Fruit fly (Drosophila melanogaster): ENCODE results near the gene CG17819.

CG17819 gene

dm6 chr3R:21856873-21857243, 28.5 kb downstream of the CG17819 start:
- TF ChIP-seq CTCF (optimal IDR thresholded peaks at IDR 0.05) (no peak), CG8478 (optimal IDR thresholded peaks at IDR 0.05) (no peak)

- TF ChIP-seq CTCF (optimal IDR thresholded peaks at IDR 0.05): peak in 1 of 2 experiments; percentile 22
- TF ChIP-seq CG8478 (optimal IDR thresholded peaks at IDR 0.05): no peak
Measured at dm6 chr3R:21856098-21856872, 29.1 kb downstream of the CG17819 start, which contains the start of gene glec. glec (minus strand) TSS chr3R:21856266.

- TF ChIP-seq CTCF (optimal IDR thresholded peaks at IDR 0.05) (no peak), CG8478 (optimal IDR thresholded peaks at IDR 0.05) (no peak)
Measured at dm6 chr3R:21855469-21855826, 29.9 kb downstream of the CG17819 start.

dm6 chr3R:21854574-21855468, 30.5 kb downstream of the CG17819 start:
- TF ChIP-seq CG8478 (optimal IDR thresholded peaks at IDR 0.05): no peak
- TF ChIP-seq CTCF (optimal IDR thresholded peaks at IDR 0.05): no peak

dm6 chr3R:21853618-21854573, 31.5 kb downstream of the CG17819 start:
- TF ChIP-seq CG8478 (optimal IDR thresholded peaks at IDR 0.05): no peak
- no peak for TF ChIP-seq CTCF (optimal IDR thresholded peaks at IDR 0.05)

- no peak for TF ChIP-seq CTCF (optimal IDR thresholded peaks at IDR 0.05)
- no peak for TF ChIP-seq CG8478 (optimal IDR thresholded peaks at IDR 0.05)
Measured at dm6 chr3R:21852579-21853233, 32.6 kb downstream of the CG17819 start.

- TF ChIP-seq CG8478 (optimal IDR thresholded peaks at IDR 0.05) (no peak), CTCF (optimal IDR thresholded peaks at IDR 0.05) (no peak)
Measured at dm6 chr3R:21851592-21852578, 33.5 kb downstream of the CG17819 start.

dm6 chr3R:21849988-21850460, 35.3 kb downstream of the CG17819 start:
- TF ChIP-seq CG8478 (optimal IDR thresholded peaks at IDR 0.05) (no peak), CTCF (optimal IDR thresholded peaks at IDR 0.05) (peak in 1 of 2 experiments; percentile 6)

- no peak for TF ChIP-seq CTCF (optimal IDR thresholded peaks at IDR 0.05)
Measured at dm6 chr3R:21848987-21849442, 36.3 kb downstream of the CG17819 start.

- TF ChIP-seq CTCF (optimal IDR thresholded peaks at IDR 0.05) (no peak), CG8478 (optimal IDR thresholded peaks at IDR 0.05) (no peak)
Measured at dm6 chr3R:21848271-21848670, 37.1 kb downstream of the CG17819 start.

dm6 chr3R:21847438-21847837, 37.9 kb downstream of the CG17819 start:
- TF ChIP-seq CG8478 (optimal IDR thresholded peaks at IDR 0.05): no peak
- no peak for TF ChIP-seq CTCF (optimal IDR thresholded peaks at IDR 0.05)

dm6 chr3R:21846559-21846958, 38.8 kb downstream of the CG17819 start, which contains the start of gene Gr93d:
Gr93d (minus strand) TSS chr3R:21846659.
- no peak for TF ChIP-seq CTCF (optimal IDR thresholded peaks at IDR 0.05)
- TF ChIP-seq CG8478 (optimal IDR thresholded peaks at IDR 0.05): no peak

dm6 chr3R:21845165-21845564, 40.2 kb downstream of the CG17819 start, which contains the start of gene Gr93c:
Gr93c (minus strand) TSS chr3R:21845265.
- no peak for TF ChIP-seq CTCF (optimal IDR thresholded peaks at IDR 0.05)
- no peak for TF ChIP-seq CG8478 (optimal IDR thresholded peaks at IDR 0.05)

All from S2 (cell line).